Worm (Caenorhabditis elegans): ENCODE results near the gene pptr-1.
"Not testable (repeated sequence)": the region's sequence is repeated elsewhere in the genome, so short reads cannot be mapped to it uniquely, and the experiment has no call there.

The pptr-1 gene

DNA sequence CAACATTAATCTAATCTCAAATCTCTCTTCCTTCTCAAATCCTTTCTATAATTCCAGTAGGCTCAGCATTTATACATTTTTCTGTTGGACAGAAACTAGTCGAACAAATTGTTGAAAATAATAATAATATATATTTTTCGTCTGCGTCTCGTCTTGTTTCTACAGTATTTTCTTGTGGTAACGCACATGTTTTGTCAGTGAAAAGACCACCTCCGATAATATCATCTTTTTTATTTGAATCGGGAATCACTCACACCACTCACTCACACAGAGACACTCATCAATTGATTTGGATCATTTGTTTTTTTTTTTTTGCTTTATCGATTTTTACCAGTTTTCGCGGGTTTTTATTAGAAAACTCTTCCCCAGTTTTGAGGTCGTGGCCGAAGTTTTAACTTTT lies 2.6 kb upstream of the pptr-1 start:
- no peak for TF ChIP-seq unc-62 (GFP tag; optimal IDR thresholded peaks at IDR 0.05)

DNA sequence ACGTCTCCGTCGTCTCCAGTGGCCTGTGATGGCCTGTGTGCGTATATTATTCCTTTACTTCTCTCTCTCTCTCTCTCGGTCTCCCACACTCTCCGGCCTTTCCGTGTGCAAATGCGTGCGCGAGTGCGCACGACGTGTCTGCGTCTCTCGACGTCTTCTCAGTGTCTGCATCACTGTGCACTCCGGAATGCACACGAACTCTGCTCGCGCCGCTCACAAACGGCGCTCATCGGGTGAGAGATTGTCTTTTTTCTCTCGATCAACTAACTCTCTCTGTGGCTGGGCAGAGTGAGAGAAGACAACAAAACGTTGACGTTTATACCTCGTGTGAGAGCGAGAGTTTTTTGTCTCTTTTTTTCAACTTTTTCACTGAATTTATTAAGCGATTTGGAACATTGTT lies 1.4 kb upstream of the pptr-1 start:
- TF ChIP-seq unc-62 (GFP tag; optimal IDR thresholded peaks at IDR 0.05), result no peak

DNA sequence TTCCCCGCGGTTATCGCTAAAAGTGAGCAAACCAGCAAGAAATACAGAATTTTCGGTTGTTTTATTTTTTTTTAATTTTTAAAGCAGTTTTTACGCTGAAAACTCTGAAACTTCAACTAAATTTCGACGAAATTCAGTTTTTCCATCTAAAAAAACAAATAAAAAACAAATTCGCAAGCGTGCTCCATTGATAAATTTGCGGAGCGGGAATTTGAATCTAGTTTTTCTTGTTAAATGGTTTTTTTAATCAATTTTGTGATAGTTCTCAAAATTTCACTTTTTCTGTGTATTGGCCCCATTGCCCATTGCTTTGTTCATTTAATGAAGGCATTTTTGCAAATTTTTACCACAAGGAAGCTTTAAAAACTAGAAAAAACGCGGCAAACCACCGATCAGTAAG lies 523 bp upstream of the pptr-1 start:
- TF ChIP-seq unc-62 (GFP tag; optimal IDR thresholded peaks at IDR 0.05), result no peak

DNA sequence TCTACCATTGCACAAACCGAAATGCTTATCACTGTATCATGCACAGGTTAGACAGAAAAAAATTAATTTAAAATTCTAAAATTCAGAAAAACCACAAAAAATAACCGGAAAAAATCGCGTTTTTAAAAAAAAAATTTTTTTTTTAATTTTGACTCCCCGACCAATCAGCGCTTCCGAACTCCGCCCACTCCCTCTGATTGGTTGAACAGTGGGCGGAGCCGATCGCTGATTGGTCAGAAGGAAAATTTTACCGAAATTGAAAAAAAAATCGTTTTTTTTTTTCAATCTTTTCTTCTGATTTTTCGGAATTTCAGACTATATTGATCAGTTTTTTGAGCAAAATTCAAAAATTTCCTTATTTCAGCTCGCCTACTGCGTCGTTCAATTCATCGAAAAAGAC lies 4.0 kb downstream of the pptr-1 start:
- no peak for TF ChIP-seq unc-62 (GFP tag; optimal IDR thresholded peaks at IDR 0.05)

DNA sequence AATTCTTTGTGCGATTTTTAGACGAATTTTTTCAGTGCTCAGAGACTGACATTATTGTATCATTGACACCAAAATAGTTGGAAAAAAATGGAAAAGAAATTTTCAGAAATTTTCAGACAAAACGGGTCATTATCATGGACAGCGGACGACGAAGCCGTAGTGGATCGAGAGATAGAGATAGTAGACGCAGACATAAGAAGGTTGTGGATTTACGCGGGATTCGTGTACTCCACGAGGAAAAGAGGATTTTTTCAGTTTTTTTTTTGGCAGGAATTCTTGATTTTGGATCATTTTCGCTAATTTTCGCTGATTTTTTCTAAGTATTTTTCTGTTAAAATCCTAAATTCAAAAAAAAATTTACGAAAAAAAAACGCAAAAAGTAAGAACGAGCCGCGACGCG lies 10.3 kb downstream of the pptr-1 start, which contains the start of gene W08G11.3:
Gene W08G11.3 (plus strand): TSS at position 107 of the 400 bp plus-strand sequence.
- no peak for TF ChIP-seq unc-62 (GFP tag; optimal IDR thresholded peaks at IDR 0.05)

DNA sequence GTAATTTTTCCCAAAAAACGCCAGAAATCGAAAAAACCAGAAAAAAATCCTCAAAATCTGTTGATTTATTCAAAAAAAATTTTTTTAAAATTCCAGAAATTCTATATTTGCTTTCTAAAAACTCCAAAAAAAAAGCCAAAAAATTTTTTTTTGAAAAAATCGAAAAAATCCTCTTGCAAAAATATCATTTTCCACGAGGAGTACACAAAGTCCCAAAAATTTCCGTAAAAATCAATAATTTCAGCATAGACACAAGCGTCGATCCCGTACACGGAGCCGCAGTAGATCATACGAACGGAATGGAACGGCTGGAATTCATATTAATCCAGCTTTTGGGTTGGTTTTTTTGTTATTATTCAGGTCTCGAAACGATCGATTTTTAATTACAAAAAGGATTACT lies 10.8 kb downstream of the pptr-1 start:
- TF ChIP-seq unc-62 (GFP tag; optimal IDR thresholded peaks at IDR 0.05), result no peak

DNA sequence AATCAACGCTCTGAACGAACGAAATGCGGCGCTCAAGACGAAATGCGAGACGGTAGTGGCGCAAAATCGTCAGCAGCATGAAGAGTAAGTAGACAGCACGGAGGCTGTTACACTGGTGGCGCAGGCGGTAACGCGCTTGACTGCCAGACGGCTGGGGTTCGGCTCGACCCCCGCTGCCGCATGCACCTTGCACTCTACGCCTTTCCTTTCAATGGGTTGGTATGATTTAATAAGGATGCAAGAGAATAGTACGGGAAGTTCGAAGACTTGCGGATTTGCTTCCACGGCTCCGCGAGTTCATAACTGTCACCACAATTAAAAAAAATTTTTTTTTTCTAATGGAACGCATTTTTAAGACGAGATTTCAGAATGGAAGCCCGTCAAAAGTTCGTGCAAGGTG lies 12.7 kb downstream of the pptr-1 start:
- no peak for TF ChIP-seq unc-62 (GFP tag; optimal IDR thresholded peaks at IDR 0.05)

DNA sequence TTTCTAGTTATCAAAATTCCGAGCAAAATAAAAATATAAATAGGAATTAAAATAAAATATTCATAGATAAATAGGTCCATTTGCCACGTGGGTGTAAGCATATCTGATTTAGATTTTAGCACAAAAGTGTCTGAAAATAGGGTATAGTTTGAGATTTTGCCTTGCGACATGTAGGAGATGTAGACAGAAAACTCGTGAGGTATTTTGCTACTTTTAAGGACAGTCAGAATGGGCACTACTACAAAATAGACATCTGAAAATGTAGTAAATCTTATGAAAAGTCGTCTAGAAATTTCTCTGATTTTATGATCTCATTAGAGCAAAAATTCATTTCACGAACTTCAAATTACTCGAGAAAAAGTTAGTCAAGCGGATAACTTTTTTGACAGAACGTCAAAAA lies 17.4 kb downstream of the pptr-1 start, which contains the start of gene srv-34:
Gene srv-34 (minus strand): TSS at position 101 of the 400 bp plus-strand sequence.
- no peak for TF ChIP-seq unc-62 (GFP tag; optimal IDR thresholded peaks at IDR 0.05)

DNA sequence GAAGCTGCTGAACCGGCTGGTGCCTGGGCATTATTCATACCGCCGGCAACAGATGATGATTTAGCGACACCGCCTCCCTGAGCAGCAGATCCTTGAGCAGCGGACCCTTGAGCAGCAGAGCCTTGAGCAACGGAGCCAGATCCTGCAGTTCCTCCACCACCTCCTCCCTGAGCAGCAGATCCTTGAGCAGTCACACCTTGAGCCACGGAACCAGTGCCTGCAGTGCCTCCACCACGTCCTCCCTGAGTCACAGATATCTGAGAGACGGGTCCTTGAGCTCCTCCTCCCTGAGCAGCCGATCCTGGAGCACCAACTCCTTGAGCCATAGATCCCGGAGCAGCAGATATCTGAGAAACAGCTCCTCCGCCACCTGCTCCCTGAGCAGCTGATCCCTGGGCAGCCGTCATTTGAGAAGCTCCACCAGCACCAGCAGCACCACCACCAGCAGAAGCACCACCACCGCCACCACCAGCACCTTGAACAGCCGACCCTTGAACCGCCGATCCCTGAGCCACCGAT lies 19.2 kb downstream of the pptr-1 start:
- no peak for TF ChIP-seq unc-62 (GFP tag; optimal IDR thresholded peaks at IDR 0.05)

DNA sequence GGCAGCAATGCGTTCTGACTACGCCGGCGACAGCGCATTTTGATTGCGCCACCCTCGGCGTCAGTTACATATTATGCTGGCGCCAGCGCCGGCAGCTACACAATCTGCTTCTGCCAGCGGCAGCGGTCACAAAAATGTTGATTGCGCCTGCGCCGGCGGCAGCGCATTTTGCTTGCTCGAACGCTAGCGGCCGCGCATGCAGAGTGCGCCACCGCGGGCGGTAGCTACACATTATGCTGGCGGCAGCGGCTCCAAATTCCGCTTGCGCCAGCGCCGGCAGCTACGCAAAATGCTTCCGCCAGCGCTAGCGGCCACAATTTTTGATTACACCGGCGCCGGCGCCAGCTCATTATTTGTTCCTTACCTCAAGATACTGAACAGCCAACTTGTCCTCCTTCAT lies 19.9 kb downstream of the pptr-1 start:
- no peak for TF ChIP-seq unc-62 (GFP tag; optimal IDR thresholded peaks at IDR 0.05)

DNA sequence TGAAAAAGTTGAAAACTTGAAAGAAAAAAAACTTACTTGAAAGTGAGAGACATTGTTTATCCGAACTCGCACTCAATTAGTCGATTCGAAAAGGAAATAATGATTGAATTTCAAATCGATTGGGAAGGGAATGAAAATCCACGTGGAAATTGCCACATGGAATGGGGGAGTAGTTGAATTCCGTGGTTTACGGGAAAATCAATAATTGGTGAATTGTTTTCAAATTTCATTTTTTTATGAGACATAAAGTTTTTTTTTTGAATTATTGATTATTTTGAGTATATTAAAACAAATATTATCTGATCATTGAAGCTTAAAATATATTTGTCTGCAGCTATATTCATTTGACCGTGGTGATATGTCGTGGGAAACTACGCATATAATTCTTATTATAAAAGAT lies 20.5 kb downstream of the pptr-1 start, which contains the start of gene F13A7.1:
Gene F13A7.1 (minus strand): TSS at position 101 of the 400 bp plus-strand sequence.
- TF ChIP-seq unc-62 (GFP tag; optimal IDR thresholded peaks at IDR 0.05), result no peak

DNA sequence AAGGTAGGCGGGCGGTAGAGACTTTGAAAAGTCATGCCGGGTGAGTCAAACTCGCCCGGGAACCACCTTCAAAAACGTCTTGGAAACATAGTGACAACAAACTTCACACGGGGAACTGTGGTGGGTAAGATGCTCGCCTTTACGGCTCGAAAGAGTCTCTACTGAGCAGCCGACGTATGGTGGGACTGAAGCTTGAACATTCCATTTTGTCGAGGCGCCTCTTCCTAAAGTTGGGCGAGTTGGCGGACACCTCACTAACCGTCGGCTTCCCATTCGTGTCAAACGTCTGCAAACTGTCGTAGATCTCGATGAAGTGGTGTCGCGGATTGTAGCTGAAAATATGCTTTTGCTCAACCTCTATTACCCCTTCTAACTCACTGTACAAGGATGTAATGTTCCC lies 25.6 kb downstream of the pptr-1 start:
- TF ChIP-seq unc-62 (GFP tag; optimal IDR thresholded peaks at IDR 0.05), result no peak

DNA sequence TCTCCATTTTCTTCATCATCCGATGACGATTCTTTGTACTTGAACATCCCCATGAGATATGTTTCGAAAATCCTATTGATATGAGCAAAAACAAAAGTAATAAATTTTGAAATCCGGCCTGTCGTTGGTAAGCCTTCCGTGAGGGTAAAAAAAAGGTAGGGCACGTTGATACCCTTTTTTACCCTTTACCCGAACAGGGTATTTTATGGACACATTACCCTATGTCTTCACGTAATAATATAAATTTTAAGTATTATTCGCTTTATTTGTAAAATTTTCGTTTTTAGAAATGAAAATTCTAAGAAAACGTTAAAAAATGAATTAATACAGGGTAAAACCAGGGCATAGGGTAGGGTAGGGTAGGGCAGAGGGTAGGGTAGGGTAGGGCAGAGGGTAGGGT lies 26.4 kb downstream of the pptr-1 start, which contains the start of gene F13A7.7:
Gene F13A7.7 (minus strand): TSS at position 101 of the 400 bp plus-strand sequence.
- TF ChIP-seq unc-62 (GFP tag; optimal IDR thresholded peaks at IDR 0.05), result not testable (repeated sequence)

DNA sequence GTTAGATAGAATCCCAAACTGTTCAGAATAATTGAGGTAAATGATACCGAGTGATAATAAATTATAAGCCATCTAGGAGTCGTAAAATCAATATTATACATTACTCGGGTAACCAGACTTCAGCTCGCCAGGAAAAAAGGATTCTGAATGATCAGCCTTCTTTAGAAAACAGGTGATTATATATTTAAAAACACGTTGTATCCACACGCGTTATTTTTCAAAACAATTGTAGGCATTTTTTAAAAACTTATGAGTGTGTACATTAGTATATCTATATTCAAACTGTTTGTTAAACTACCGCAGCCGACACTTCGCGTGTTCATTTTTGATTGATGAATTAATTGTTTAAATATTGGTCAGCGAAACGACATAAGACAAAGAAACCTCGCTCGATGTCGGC lies 30.9 kb downstream of the pptr-1 start, which contains the start of gene sri-65:
Gene sri-65 (minus strand): TSS at position 101 of the 400 bp plus-strand sequence.
- no peak for TF ChIP-seq unc-62 (GFP tag; optimal IDR thresholded peaks at IDR 0.05)

DNA sequence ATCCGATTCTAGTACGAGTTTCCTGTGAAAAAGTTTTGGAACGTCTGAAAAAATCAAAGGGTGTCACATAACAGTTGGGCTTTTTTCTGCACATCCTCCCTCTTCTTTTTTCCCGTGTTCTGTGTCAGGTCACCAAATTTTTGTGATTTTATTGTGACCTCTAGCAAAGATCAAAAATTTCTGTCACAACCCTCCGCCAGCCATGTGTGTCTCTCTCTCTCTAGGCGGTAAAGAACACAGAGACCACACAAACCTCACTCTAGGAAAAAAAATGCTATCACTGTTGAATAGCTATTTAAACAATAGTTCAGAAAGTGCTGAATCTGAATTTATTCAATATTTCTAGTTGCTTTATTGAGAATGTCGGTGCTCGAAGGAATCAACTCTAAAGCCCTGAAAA lies 33.3 kb downstream of the pptr-1 start, which contains the start of gene gst-44:
Gene gst-44 (plus strand): TSS at position 237 of the 400 bp plus-strand sequence.
- TF ChIP-seq unc-62 (GFP tag; optimal IDR thresholded peaks at IDR 0.05), result no peak

DNA sequence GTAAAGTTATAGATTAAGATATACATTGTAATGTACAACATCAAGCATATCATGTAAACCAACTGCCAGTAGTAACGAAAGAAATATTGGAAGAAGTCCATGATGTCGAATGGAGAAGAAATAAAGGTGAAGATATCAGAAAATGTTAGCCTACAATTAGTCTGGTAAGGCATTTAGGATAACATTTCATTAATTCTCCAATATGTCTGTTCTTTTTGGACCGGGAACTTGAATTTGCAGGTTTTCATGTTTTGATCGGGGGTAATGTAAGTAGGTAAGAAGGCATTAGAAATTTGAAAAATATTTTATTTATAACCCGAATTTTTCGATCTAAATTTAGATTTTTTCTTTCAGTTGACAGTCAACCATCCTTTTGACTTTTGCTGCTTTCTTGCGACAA lies 36.4 kb downstream of the pptr-1 start, which contains the start of gene srd-63:
Gene srd-63 (minus strand): TSS at position 101 of the 400 bp plus-strand sequence.
- no peak for TF ChIP-seq unc-62 (GFP tag; optimal IDR thresholded peaks at IDR 0.05)

DNA sequence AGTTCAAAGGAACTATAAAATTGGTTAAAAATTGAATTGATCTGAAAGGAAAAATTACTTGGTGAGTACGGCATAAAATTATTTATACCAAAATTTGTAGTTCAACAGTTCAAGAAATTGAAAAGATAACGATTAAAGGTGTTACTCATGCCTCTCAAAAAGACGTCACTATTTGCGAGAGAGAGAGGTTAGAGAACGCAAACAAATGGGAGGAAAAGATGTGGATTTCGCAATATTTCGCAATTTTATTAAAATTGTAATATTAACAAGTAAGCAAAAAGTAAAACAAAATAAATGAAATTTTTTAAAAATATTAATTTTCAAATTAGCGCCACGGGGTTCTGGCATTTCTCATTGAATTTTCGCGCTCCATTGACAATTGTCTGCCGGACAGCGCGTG lies 37.8 kb downstream of the pptr-1 start, which contains the start of gene F13A7.11:
Gene F13A7.11 (minus strand): TSS at position 174 of the 400 bp plus-strand sequence.
- no peak for TF ChIP-seq unc-62 (GFP tag; optimal IDR thresholded peaks at IDR 0.05)

DNA sequence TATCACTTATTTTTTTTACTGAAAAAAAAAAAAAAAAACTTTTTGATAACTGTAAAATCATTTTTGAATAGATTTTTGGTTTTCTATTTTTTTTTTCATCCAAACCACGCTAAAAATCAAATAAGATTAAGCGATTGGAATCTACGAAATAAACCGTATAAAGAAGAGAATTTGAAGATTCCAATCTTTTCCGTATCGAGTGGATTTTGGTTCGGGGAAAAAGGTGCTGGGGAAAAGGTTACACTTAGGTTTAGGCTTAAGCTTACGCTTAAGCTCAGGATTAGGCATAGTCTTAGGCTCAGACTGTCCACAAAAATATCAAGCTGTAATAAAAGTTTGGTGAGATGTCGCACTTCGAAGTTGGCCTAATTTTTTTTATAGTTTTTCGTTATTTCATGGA lies 38.4 kb downstream of the pptr-1 start, which contains the start of gene F13A7.12:
Gene F13A7.12 (plus strand): TSS at position 301 of the 400 bp plus-strand sequence.
- TF ChIP-seq unc-62 (GFP tag; optimal IDR thresholded peaks at IDR 0.05), result no peak

Data from whole organism, dauer.